Fruit fly (Drosophila melanogaster) whole organism, embryonic: ENCODE measurements around the gene sra.

Experiments used
- Adf1 ChIP-seq: fragments of 200-800 bp; sonication (Bioruptor generic); IDR thresholded peaks from 2 replicates; pipeline ENCODE4 v1.3.6; 2022; ENCODE audit warnings: missing biosample characterization, missing genetic modification characterization
- B-H1 ChIP-seq: fragments of 200-800 bp; sonication (Bioruptor generic); IDR thresholded peaks from 3 replicates; pipeline ENCODE4 v1.3.6; 2022; ENCODE audit warnings: missing biosample characterization, missing genetic modification characterization
- BtbVII ChIP-seq: fragments of 200-800 bp; sonication (Bioruptor generic); optimal IDR thresholded peaks from 3 replicates; lab custom pipeline; 2017; ENCODE audit warnings: missing biosample characterization, mild to moderate bottlenecking, missing genetic modification characterization
- CG10431 ChIP-seq: fragments of 200-800 bp; sonication (Bioruptor generic); optimal IDR thresholded peaks from 3 replicates; lab custom pipeline; 2018; ENCODE audit warnings: missing biosample characterization, mild to moderate bottlenecking, missing genetic modification characterization
- CG11247 ChIP-seq: fragments of 200-800 bp; sonication (Bioruptor generic); IDR thresholded peaks from 2 replicates; pipeline ENCODE4 v1.3.6; 2022; ENCODE audit warnings: missing biosample characterization, missing genetic modification characterization
- CG12236 ChIP-seq: fragments of 200-800 bp; sonication (Bioruptor generic); optimal IDR thresholded peaks from 2 replicates; lab custom pipeline; 2016; ENCODE audit warnings: missing biosample characterization, missing genetic modification characterization
- CG12659 ChIP-seq: fragments of 200-800 bp; sonication (Bioruptor generic); optimal IDR thresholded peaks from 3 replicates; lab custom pipeline; 2017; ENCODE audit warnings: mild to moderate bottlenecking, missing biosample characterization, missing genetic modification reagents, missing genetic modification characterization
- CG13287 ChIP-seq: fragments of 200-800 bp; sonication (Bioruptor generic); IDR thresholded peaks from 2 replicates; pipeline ENCODE4 v1.3.6; 2022; ENCODE audit warnings: missing biosample characterization, missing genetic modification characterization; ENCODE audit not compliant: partially characterized antibody
- CG14667 ChIP-seq: fragments of 200-800 bp; sonication (Bioruptor generic); IDR thresholded peaks from 2 replicates; pipeline ENCODE4 v1.3.6; 2022; ENCODE audit warnings: missing biosample characterization, missing genetic modification characterization
- CG1647 ChIP-seq: fragments of 200-800 bp; sonication (Bioruptor generic); optimal IDR thresholded peaks from 3 replicates; lab custom pipeline; 2016; ENCODE audit warnings: missing biosample characterization, missing genetic modification characterization
- CG17186 ChIP-seq: fragments of 200-800 bp; sonication (Bioruptor generic); optimal IDR thresholded peaks from 3 replicates; lab custom pipeline; 2017; ENCODE audit warnings: missing biosample characterization, missing genetic modification reagents, missing genetic modification characterization
- CG17359 ChIP-seq: fragments of 200-800 bp; sonication (Bioruptor generic); optimal IDR thresholded peaks from 3 replicates; lab custom pipeline; 2018; ENCODE audit warnings: missing biosample characterization, mild to moderate bottlenecking, missing genetic modification characterization, moderate library complexity
- CG17802 ChIP-seq: fragments of 200-800 bp; sonication (Bioruptor generic); optimal IDR thresholded peaks from 2 replicates; lab custom pipeline; 2018; ENCODE audit warnings: missing biosample characterization, mild to moderate bottlenecking, missing genetic modification characterization, moderate library complexity
- CG18011 ChIP-seq: fragments of 200-800 bp; sonication (Bioruptor generic); optimal IDR thresholded peaks from 2 replicates; lab custom pipeline; 2017; ENCODE audit warnings: missing biosample characterization, missing genetic modification characterization, mild to moderate bottlenecking, moderate library complexity, missing genotype
- CG31224 ChIP-seq: fragments of 200-800 bp; sonication (Bioruptor generic); IDR thresholded peaks from 2 replicates; pipeline ENCODE4 v1.3.6; 2022; ENCODE audit warnings: missing biosample characterization, missing genetic modification characterization
- CG3163 ChIP-seq: fragments of 200-800 bp; sonication (Bioruptor generic); optimal IDR thresholded peaks from 3 replicates; lab custom pipeline; 2016; ENCODE audit warnings: missing biosample characterization, missing genetic modification characterization
- CG32767 ChIP-seq: fragments of 200-800 bp; sonication (Bioruptor generic); IDR thresholded peaks from 2 replicates; pipeline ENCODE4 v1.3.6; 2022; ENCODE audit warnings: missing biosample characterization, missing genetic modification characterization
- CG4820 ChIP-seq: fragments of 200-800 bp; sonication (Bioruptor generic); optimal IDR thresholded peaks from 3 replicates; lab custom pipeline; 2016; ENCODE audit warnings: missing biosample characterization, missing genetic modification characterization
- CG5180 ChIP-seq: fragments of 200-800 bp; sonication (Bioruptor generic); optimal IDR thresholded peaks from 3 replicates; lab custom pipeline; 2017; ENCODE audit warnings: missing biosample characterization, missing genetic modification characterization, mild to moderate bottlenecking, moderate library complexity, missing genetic modification reagents
- CG5953 ChIP-seq: fragments of 200-800 bp; sonication (Bioruptor generic); IDR thresholded peaks from 2 replicates; pipeline ENCODE4 v1.3.6; 2022; ENCODE audit warnings: missing biosample characterization, missing genetic modification characterization
- CG6689 ChIP-seq: fragments of 200-800 bp; sonication (Bioruptor generic); IDR thresholded peaks from 2 replicates; pipeline ENCODE4 v1.3.6; 2022; ENCODE audit warnings: missing biosample characterization, missing genetic modification characterization
- CG8089 ChIP-seq: fragments of 200-800 bp; sonication (Bioruptor generic); optimal IDR thresholded peaks from 3 replicates; lab custom pipeline; 2016; ENCODE audit warnings: missing biosample characterization, missing genetic modification characterization
- CG8290 ChIP-seq, 3 experiments: fragments of 200-800 bp; sonication (Bioruptor generic); optimal IDR thresholded peaks; 2 replicates each; lab custom pipeline; 2016 to 2019; ENCODE audit warnings: missing biosample characterization in 3 of 3, missing genetic modification characterization in 3 of 3, mild to moderate bottlenecking in 2 of 3, moderate library complexity in 1 of 3
- CG8388 ChIP-seq: fragments of 200-800 bp; sonication (Bioruptor generic); optimal IDR thresholded peaks from 2 replicates; lab custom pipeline; 2019; ENCODE audit warnings: missing biosample characterization, mild to moderate bottlenecking, missing genetic modification characterization, moderate library complexity
- CG9609 ChIP-seq: fragments of 200-800 bp; sonication (Bioruptor generic); optimal IDR thresholded peaks from 3 replicates; lab custom pipeline; 2016; ENCODE audit warnings: missing biosample characterization, missing genetic modification characterization
- CrebB ChIP-seq: fragments of 200-800 bp; sonication (Bioruptor generic); optimal IDR thresholded peaks from 3 replicates; lab custom pipeline; 2018; ENCODE audit warnings: missing biosample characterization, mild to moderate bottlenecking, missing genetic modification characterization
- D ChIP-seq, 2 experiments: fragments of 200-800 bp in 1 of 2; fragments of >200 bp in 1 of 2; sonication (Bioruptor generic) in 1 of 2; optimal IDR thresholded peaks; 2 replicates in 1 of 2; 3 replicates in 1 of 2; lab custom pipeline; 2017; ENCODE audit warnings: mild to moderate bottlenecking in 1 of 2, missing biosample characterization in 1 of 2, missing genetic modification characterization in 1 of 2, missing genetic modification reagents in 1 of 2
- Deaf1 ChIP-seq: fragments of 200-800 bp; optimal IDR thresholded peaks from 3 replicates; lab custom pipeline; 2019; ENCODE audit warnings: missing biosample characterization, mild to moderate bottlenecking, missing genetic modification characterization, moderate library complexity
- Drgx ChIP-seq: fragments of 200-800 bp; sonication (Bioruptor generic); IDR thresholded peaks from 2 replicates; pipeline ENCODE4 v1.3.6; 2022; ENCODE audit warnings: missing biosample characterization, missing genetic modification characterization
- Max ChIP-seq: fragments of 200-800 bp; sonication (Bioruptor generic); optimal IDR thresholded peaks from 2 replicates; lab custom pipeline; 2016; ENCODE audit warnings: missing biosample characterization, mild to moderate bottlenecking, missing genetic modification characterization
- Sry-δ ChIP-seq: fragments of 200-800 bp; sonication (Bioruptor generic); optimal IDR thresholded peaks from 2 replicates; lab custom pipeline; 2016; ENCODE audit warnings: missing biosample characterization, missing genetic modification characterization
- Ssrp ChIP-seq: fragments of 200-800 bp; sonication (Bioruptor generic); optimal IDR thresholded peaks from 2 replicates; lab custom pipeline; 2018; ENCODE audit warnings: missing biosample characterization, mild to moderate bottlenecking, missing genetic modification characterization, moderate library complexity
- bsh ChIP-seq, 2 experiments: fragments of 200-800 bp; sonication (Bioruptor generic); optimal IDR thresholded peaks; 2 replicates each; lab custom pipeline; 2017 to 2018; ENCODE audit warnings: mild to moderate bottlenecking in 2 of 2, missing biosample characterization in 2 of 2, missing genetic modification characterization in 2 of 2, moderate library complexity in 1 of 2
- cad ChIP-seq: fragments of >200 bp; optimal IDR thresholded peaks from 2 replicates; lab custom pipeline; 2017; ENCODE audit warnings: missing biosample characterization, missing genetic modification characterization
- da ChIP-seq: fragments of 200-800 bp; sonication (Bioruptor generic); optimal IDR thresholded peaks from 2 replicates; lab custom pipeline; 2016; ENCODE audit warnings: missing biosample characterization, missing genetic modification characterization
- dati ChIP-seq: fragments of 200-800 bp; sonication (Bioruptor generic); IDR thresholded peaks from 2 replicates; pipeline ENCODE4 v1.3.6; 2022; ENCODE audit warnings: missing biosample characterization, missing genetic modification characterization
- fd102C ChIP-seq: fragments of 200-800 bp; sonication (Bioruptor generic); optimal IDR thresholded peaks from 2 replicates; lab custom pipeline; 2018; ENCODE audit warnings: missing biosample characterization, mild to moderate bottlenecking, missing genetic modification characterization, moderate library complexity
- fd64A ChIP-seq: fragments of 200-800 bp; sonication (Bioruptor generic); optimal IDR thresholded peaks from 3 replicates; lab custom pipeline; 2018; ENCODE audit warnings: missing biosample characterization, mild to moderate bottlenecking, missing genetic modification characterization
- gce ChIP-seq: fragments of 200-800 bp; sonication (Bioruptor generic); IDR thresholded peaks from 3 replicates; pipeline ENCODE4 v1.3.6; 2022; ENCODE audit warnings: missing biosample characterization, missing genetic modification characterization
- insv ChIP-seq, 2 experiments: fragments of 200-800 bp; sonication (Bioruptor generic); optimal IDR thresholded peaks; 3 replicates each; lab custom pipeline; 2016 to 2018; ENCODE audit warnings: missing biosample characterization in 2 of 2, missing genetic modification characterization in 2 of 2
- ken ChIP-seq: fragments of 200-800 bp; sonication (Bioruptor generic); IDR thresholded peaks from 3 replicates; pipeline ENCODE4 v1.3.6; 2022; ENCODE audit warnings: missing biosample characterization, missing genetic modification characterization
- lbe ChIP-seq: fragments of 200-800 bp; sonication (Bioruptor generic); optimal IDR thresholded peaks from 2 replicates; lab custom pipeline; 2016; ENCODE audit warnings: missing biosample characterization, mild to moderate bottlenecking, missing genetic modification characterization
- nom ChIP-seq: fragments of 200-800 bp; sonication (Bioruptor generic); optimal IDR thresholded peaks from 2 replicates; lab custom pipeline; 2017; ENCODE audit warnings: missing biosample characterization, missing genetic modification characterization, mild to moderate bottlenecking, moderate library complexity, missing genetic modification reagents
- salm ChIP-seq: fragments of 200-800 bp; sonication (Bioruptor generic); optimal IDR thresholded peaks from 2 replicates; lab custom pipeline; 2018; ENCODE audit warnings: missing biosample characterization, mild to moderate bottlenecking, missing genetic modification characterization
- seq ChIP-seq: fragments of 200-800 bp; sonication (Bioruptor generic); IDR thresholded peaks from 2 replicates; pipeline ENCODE4 v1.3.6; 2022; ENCODE audit warnings: missing biosample characterization, missing genetic modification characterization
- shn ChIP-seq: fragments of 200-800 bp; sonication (Bioruptor generic); optimal IDR thresholded peaks from 3 replicates; lab custom pipeline; 2016; ENCODE audit warnings: missing biosample characterization, missing genetic modification characterization
- zfh1 ChIP-seq: fragments of 200-800 bp; sonication (Bioruptor generic); IDR thresholded peaks from 3 replicates; pipeline ENCODE4 v1.3.6; 2022; ENCODE audit warnings: missing biosample characterization, missing genetic modification characterization

Gene sra

DNA sequence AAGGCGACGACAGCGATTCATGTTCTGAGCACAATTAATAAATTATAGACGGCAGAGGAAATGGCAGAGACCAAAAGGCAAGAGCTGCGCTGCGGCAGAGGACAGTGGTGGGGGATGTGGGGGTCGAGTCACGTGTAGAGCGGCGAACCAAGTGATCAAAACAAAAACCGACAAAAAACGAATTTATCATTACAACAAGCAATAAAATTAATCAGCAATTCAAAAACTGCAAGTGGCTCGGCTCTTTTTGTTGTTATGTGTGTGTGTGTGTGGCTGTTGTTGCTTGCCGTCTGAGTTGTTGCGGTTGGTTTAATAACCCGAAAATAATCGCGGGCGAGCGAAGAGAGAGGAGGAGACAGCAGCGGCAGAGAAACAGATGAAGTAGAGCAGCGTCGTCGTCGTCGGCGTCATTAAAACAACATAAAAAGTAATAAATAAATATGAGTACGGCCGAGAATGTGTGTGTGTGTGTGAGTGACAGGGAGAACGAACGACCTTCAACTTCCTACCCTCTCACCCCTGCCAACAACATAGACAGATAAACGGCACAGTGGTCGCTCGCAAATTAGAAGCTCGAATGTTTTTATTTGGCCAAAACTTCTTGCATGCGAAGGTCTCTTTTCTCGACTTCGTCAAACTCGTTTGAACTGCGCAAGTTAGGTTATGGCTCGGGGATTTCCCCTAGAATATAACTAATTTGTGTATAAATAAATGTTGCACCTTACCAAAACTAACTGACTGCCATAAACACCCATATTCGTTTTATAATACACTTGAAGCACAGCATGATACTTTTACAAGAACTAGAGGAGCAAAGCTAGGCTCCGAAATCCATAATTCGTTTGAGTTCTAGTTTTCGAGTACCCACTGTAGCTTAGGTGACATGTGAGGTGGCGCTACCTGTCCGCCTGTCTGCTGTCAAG, 44.8 kb downstream of the sra start (continued):
- TF ChIP-seq CG31224 (GFP tag; lab: Robert Waterston, UW) (no peak), CG8290 (GFP tag; optimal IDR thresholded peaks at IDR 0.05; lab: Kevin White, UChicago) (peak; percentile 32), CG8290 (tag; optimal IDR thresholded peaks at IDR 0.05; lab: Kevin White, UChicago) (peak in 1 of 2 experiments; percentile 27), B-H1 (GFP tag; lab: Robert Waterston, UW) (no peak), CG18011 (GFP tag; lab: Kevin White, UChicago) (peak; percentile 55), BtbVII (GFP tag; lab: Kevin White, UChicago) (peak; percentile 70), cad (GFP tag; lab: Kevin White, UChicago) (no peak), fd102C (no peak)

DNA sequence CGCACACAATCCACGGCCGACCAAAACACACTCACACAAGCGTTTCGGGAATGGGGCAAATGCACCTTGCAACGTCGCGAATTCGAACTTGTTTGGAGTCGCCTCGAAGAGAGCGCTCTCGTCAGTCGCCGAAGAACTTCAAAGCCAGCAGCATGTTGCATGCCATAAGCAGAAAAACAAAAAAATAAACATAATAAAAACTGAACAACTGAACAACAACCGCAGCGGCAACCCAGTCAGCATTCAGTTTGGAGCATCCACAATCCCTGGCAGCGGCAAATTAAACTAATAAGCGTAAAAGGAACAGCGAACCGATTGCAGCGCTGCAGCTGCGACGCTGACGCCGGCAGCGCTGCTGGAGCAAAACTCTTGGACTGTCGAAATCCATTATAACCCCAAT, 45.8 kb downstream of the sra start:
- TF ChIP-seq shn (GFP tag; lab: Kevin White, UChicago) = no peak
- peak; percentile 25 for TF ChIP-seq lbe
- TF ChIP-seq CG12236 (GFP tag; lab: Kevin White, UChicago) = no peak
- TF ChIP-seq CG13287 (GFP tag; lab: Robert Waterston, UW) = no peak
- no peak for TF ChIP-seq D (optimal IDR thresholded peaks at IDR 0.05; lab: Kevin White, UChicago)
- TF ChIP-seq D (GFP tag; optimal IDR thresholded peaks at IDR 0.05; lab: Kevin White, UChicago) = no peak
- TF ChIP-seq Max (GFP tag; lab: Kevin White, UChicago) = no peak
- no peak for TF ChIP-seq seq (GFP tag; lab: Robert Waterston, UW)
- TF ChIP-seq Adf1 = no peak
- TF ChIP-seq CG17802 (tag; lab: Kevin White, UChicago) = no peak
- peak; percentile 54 for TF ChIP-seq nom (GFP tag; lab: Kevin White, UChicago)
- peak in 1 of 2 experiments; percentile 28 for TF ChIP-seq bsh (GFP tag; optimal IDR thresholded peaks at IDR 0.05; lab: Kevin White, UChicago)
- no peak for TF ChIP-seq Drgx (GFP tag; lab: Robert Waterston, UW)
- no peak for TF ChIP-seq fd64A (GFP tag; lab: Kevin White, UChicago)
- no peak for TF ChIP-seq CrebB
- peak; percentile 37 for TF ChIP-seq CG5180 (GFP tag; lab: Kevin White, UChicago)
- no peak for TF ChIP-seq CG8089
- no peak for TF ChIP-seq insv (GFP tag; optimal IDR thresholded peaks at IDR 0.05; lab: Kevin White, UChicago)
- no peak for TF ChIP-seq Sry-δ (GFP tag; lab: Kevin White, UChicago)
- TF ChIP-seq, all 482 proteins: peak for 4

DNA sequence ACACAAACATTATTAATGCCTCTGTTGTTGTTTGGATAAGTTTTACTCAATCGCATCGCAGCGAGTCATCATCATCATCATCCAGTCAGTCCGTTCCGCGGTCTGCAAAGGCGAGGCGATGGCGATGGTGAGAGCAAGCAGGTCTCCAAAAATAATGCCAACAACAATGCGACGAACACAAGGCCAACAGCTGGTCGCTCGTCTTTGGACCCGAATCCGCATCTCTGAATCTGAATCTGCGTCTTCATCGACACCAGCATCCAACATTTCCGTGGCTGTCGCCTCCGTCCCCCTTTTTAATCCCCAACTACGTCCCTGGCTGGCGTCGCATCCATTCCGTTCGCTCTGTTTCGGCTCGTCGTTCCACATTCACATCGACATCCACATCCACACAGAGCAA, 47.5 kb downstream of the sra start:
- no peak for TF ChIP-seq CG6689 (GFP tag; lab: Robert Waterston, UW)
- TF ChIP-seq CG4820 = no peak
- TF ChIP-seq Ssrp (tag; lab: Kevin White, UChicago) = no peak
- TF ChIP-seq ken (GFP tag; lab: Robert Waterston, UW) = no peak
- no peak for TF ChIP-seq CG12659 (GFP tag; lab: Kevin White, UChicago)
- TF ChIP-seq CG32767 (GFP tag; lab: Robert Waterston, UW) = no peak
- TF ChIP-seq CG17186 (GFP tag; lab: Kevin White, UChicago) = no peak
- TF ChIP-seq CG1647 (GFP tag; lab: Kevin White, UChicago) = no peak
- peak; percentile 74 for TF ChIP-seq Deaf1 (tag; lab: Kevin White, UChicago)
- TF ChIP-seq gce = no peak
- no peak for TF ChIP-seq CG8388 (GFP tag; lab: Kevin White, UChicago)
- no peak for TF ChIP-seq CG5953 (GFP tag; lab: Robert Waterston, UW)
- no peak for TF ChIP-seq CG3163 (GFP tag; lab: Kevin White, UChicago)
- TF ChIP-seq CG9609 (GFP tag; lab: Kevin White, UChicago) = no peak
- no peak for TF ChIP-seq CG14667 (GFP tag; lab: Robert Waterston, UW)
- TF ChIP-seq da = peak; percentile 47
- no peak for TF ChIP-seq CG10431
- TF ChIP-seq dati (GFP tag; lab: Robert Waterston, UW) = no peak
- TF ChIP-seq zfh1 (GFP tag; lab: Robert Waterston, UW) = no peak
- no peak for TF ChIP-seq CG11247 (GFP tag; lab: Robert Waterston, UW)
- TF ChIP-seq CG17359 (tag; lab: Kevin White, UChicago) = no peak
- no peak for TF ChIP-seq salm
